Worm (Caenorhabditis elegans): ENCODE measurements around the gene aakg-4.

- TF ChIP-seq dpff-1 (tag; optimal IDR thresholded peaks at IDR 0.05): no peak
- no peak for TF ChIP-seq ama-1 (optimal IDR thresholded peaks at IDR 0.05)
- no peak for TF ChIP-seq ama-1 (GFP tag; optimal IDR thresholded peaks at IDR 0.05)
- no peak for TF ChIP-seq zim-3 (tag; optimal IDR thresholded peaks at IDR 0.05)
- no peak for TF ChIP-seq Y56A3A.18 (GFP tag; IDR thresholded peaks at IDR 0.05)
- no peak for TF ChIP-seq B0019.2 (GFP tag; conservative IDR thresholded peaks at IDR 0.05)
- no peak for TF ChIP-seq unc-62 (GFP tag; optimal IDR thresholded peaks at IDR 0.05)
- no peak for TF ChIP-seq attf-6 (GFP tag; IDR thresholded peaks at IDR 0.05)
- no peak for TF ChIP-seq madf-6 (GFP tag; IDR thresholded peaks at IDR 0.05)
Observed at ce11 chrX:2304496-2304895, 14.6 kb downstream of the aakg-4 start.

All from whole organism, young adult.